Fruit fly (Drosophila melanogaster): ENCODE results near the gene CG11858.
A peak's percentile ranks its signal among the peaks of the same experiment; 100 is the strongest.

dm6 chr3R:25265589-25266201 is 3.2 kb downstream of the CG11858 start, which contains the start of the genes GlnRS and RIOK2:
- TF ChIP-seq Rel (GFP tag; optimal IDR thresholded peaks at IDR 0.05) (no peak), Rel (tag; optimal IDR thresholded peaks at IDR 0.05) (peak; percentile 54), usp (GFP tag; optimal IDR thresholded peaks at IDR 0.05) (no peak), psq (GFP tag; optimal IDR thresholded peaks at IDR 0.05) (no peak), Hnf4 (GFP tag; optimal IDR thresholded peaks at IDR 0.05) (no peak), dmrt93B (GFP tag; optimal IDR thresholded peaks at IDR 0.05) (no peak), dsf (GFP tag; optimal IDR thresholded peaks at IDR 0.05; ENCODE audit: borderline replicate concordance) (no peak), Dif (GFP tag; optimal IDR thresholded peaks at IDR 0.05; ENCODE audit: partially characterized antibody) (no peak)
